Worm (Caenorhabditis elegans) whole organism, mixed stage, embryonic: ENCODE measurements around the gene clec-1.

Experiments
- blmp-1 ChIP-seq: fragments of 150-350 bp; optimal IDR thresholded peaks from 2 replicates; lab custom pipeline; 2014; ENCODE audit warnings: missing biosample characterization, missing genetic modification characterization
- ces-1 ChIP-seq: fragments of 150-350 bp; optimal IDR thresholded peaks from 2 replicates; lab custom pipeline; 2014; ENCODE audit warnings: missing biosample characterization, missing genetic modification reagents, missing genetic modification characterization
- elt-1 ChIP-seq: sonication (generic microtip); optimal IDR thresholded peaks from 2 replicates; lab custom pipeline; 2017; ENCODE audit warnings: missing genetic modification characterization, mild to moderate bottlenecking, missing compliant biosample characterization, antibody characterized with exemption, moderate library complexity, borderline replicate concordance; ENCODE audit not compliant: insufficient read depth
- mep-1 ChIP-seq: fragments of 150-350 bp; optimal IDR thresholded peaks from 2 replicates; lab custom pipeline; 2017; ENCODE audit warnings: missing biosample characterization, missing genetic modification reagents, missing genetic modification characterization, inconsistent platforms
- nhr-237 ChIP-seq: fragments of 150-350 bp; optimal IDR thresholded peaks from 2 replicates; lab custom pipeline; 2014; ENCODE audit warnings: missing biosample characterization, missing genetic modification characterization
- nhr-28 ChIP-seq: fragments of 150-350 bp; optimal IDR thresholded peaks from 2 replicates; lab custom pipeline; 2014; ENCODE audit warnings: missing biosample characterization, missing genetic modification characterization
- unc-39 ChIP-seq: fragments of 150-350 bp; optimal IDR thresholded peaks from 2 replicates; lab custom pipeline; 2014; ENCODE audit warnings: missing biosample characterization, missing genetic modification characterization

- TF ChIP-seq nhr-28 (no peak), elt-1 (tag; lab: Kevin White, UChicago) (no peak), ces-1 (peak; percentile 3), blmp-1 (no peak), nhr-237 (tag; lab: Kevin White, UChicago) (no peak), mep-1 (no peak), unc-39 (no peak)
Observed at ce11 chrV:5651905-5652304, 48.0 kb upstream of the clec-1 start.
